Fruit fly (Drosophila melanogaster): ENCODE results near the gene Hexo2.

DNA sequence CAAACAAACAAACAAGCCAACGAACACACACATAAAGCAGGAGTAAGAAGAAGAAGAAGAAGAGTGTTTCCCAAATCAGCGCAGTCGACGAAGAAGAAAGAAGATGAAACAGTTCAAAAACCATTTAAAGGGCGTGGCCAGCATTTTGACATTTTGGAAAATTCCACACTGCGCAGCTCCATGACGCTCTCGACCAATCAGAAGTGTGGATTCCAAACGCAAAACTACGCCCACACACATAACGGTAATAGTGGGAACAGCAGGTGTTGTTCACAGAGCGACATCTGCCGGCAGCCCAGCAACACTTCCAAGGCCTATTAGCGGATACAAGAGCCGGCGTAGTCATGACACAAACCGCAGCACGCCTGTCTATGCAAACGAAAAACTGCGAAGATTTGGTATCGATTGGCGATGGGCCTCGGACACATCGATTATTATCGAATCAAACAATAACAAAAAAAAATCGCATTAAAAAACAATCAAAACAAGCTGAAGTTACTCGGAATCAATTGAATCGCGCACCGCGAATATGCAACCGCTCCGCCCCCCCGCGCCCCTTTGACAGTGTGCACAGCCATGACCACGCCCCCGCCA lies 32.7 kb upstream of the Hexo2 start, which contains the start of gene Rubicon:
- TF ChIP-seq Jra (GFP tag; optimal IDR thresholded peaks at IDR 0.05), result no peak
- TF ChIP-seq N (GFP tag; optimal IDR thresholded peaks at IDR 0.05), result no peak
